Worm (Caenorhabditis elegans): ENCODE data around the gene qns-1.

DNA sequence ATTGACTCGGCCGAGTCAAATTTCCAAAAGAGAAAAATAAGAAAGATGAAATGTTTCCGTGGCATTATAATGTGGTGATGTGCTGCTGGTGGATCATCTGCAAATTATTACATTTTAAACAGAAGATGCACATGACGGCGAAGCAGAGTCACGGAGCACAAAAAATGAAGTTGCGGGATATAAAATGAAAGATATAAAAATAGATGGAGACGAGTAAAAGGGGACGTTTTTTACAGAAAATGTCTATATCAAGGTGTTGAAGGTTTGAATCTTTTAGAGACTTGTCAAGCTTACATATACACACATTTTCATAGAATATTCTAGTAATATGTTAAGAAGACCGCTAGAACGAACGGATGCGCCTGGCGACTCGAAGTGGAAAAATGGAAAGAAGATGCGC is 24.8 kb downstream of the qns-1 start, which contains the start of gene ptrg-1:
- TF ChIP-seq dao-5 (tag; optimal IDR thresholded peaks at IDR 0.05) (no peak), W03F9.2 (tag; optimal IDR thresholded peaks at IDR 0.05) (no peak), him-1 (tag; optimal IDR thresholded peaks at IDR 0.05) (no peak)
